Fruit fly (Drosophila melanogaster): Measurements from ENCODE around the gene Gas41.

DNA sequence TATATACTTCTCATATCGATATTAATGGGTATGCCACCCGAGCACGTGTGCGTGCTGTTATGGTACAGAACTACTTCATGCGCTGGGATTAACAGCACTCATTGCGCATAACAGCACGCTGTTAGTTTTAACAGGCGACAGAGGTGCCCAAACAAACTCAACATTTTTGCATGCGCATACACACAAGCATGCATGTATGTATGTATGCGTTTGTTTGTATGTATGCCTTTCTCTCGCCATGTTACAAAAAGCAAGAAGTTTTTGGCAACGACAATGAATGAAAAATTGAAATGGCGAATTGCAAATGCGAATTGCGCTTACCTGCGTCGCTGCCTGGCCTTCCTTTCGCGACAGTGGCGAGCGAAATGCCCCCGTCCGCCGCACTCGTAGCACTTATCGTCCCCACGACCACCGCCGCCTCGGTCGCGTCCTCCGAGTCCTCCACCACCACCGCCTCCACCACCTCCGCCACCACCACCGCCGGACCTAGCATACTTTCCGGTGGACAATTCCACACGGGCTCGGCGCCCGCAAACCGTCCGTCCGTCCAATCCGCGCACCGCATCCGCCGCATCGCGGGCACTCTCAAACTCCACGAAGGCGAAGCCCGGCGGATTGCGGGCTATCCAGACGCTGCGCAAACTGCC, 30.7 kb downstream of the Gas41 start:
- TF ChIP-seq insv (optimal IDR thresholded peaks at IDR 0.05): no peak
- no peak for TF ChIP-seq Sin3A (optimal IDR thresholded peaks at IDR 0.05)
- no peak for TF ChIP-seq h (optimal IDR thresholded peaks at IDR 0.05)
- no peak for TF ChIP-seq Myc (optimal IDR thresholded peaks at IDR 0.05)

Measured in Kc167 (cell line).